Fruit fly (Drosophila melanogaster) whole organism, embryonic: ENCODE data around the gene salm.

Experiments
- Ada2b ChIP-seq: fragments of 200-800 bp; sonication (Bioruptor generic); IDR thresholded peaks from 2 replicates; pipeline ENCODE4 v1.3.6; 2022; ENCODE audit warnings: missing biosample characterization, missing genetic modification characterization
- Bgb ChIP-seq: fragments of 200-800 bp; sonication (Bioruptor generic); IDR thresholded peaks from 2 replicates; pipeline ENCODE4 v1.3.6; 2022; ENCODE audit warnings: missing biosample characterization, missing genetic modification characterization; ENCODE audit not compliant: partially characterized antibody
- BtbVII ChIP-seq: fragments of 200-800 bp; sonication (Bioruptor generic); optimal IDR thresholded peaks from 3 replicates; lab custom pipeline; 2017; ENCODE audit warnings: missing biosample characterization, mild to moderate bottlenecking, missing genetic modification characterization
- CG10147 ChIP-seq: fragments of 200-800 bp; sonication (Bioruptor generic); optimal IDR thresholded peaks from 2 replicates; lab custom pipeline; 2019; ENCODE audit warnings: missing biosample characterization, mild to moderate bottlenecking, missing genetic modification characterization, moderate library complexity
- CG10462 ChIP-seq: fragments of 200-800 bp; sonication (Bioruptor generic); optimal IDR thresholded peaks from 2 replicates; lab custom pipeline; 2016; ENCODE audit warnings: missing biosample characterization, missing genetic modification characterization
- CG10979 ChIP-seq: fragments of 200-800 bp; sonication (Bioruptor generic); optimal IDR thresholded peaks from 2 replicates; lab custom pipeline; 2018; ENCODE audit warnings: missing biosample characterization, mild to moderate bottlenecking, missing genetic modification characterization, moderate library complexity
- CG13775 ChIP-seq: fragments of 200-800 bp; sonication (Bioruptor generic); optimal IDR thresholded peaks from 3 replicates; lab custom pipeline; 2017; ENCODE audit warnings: missing biosample characterization, mild to moderate bottlenecking, missing genetic modification characterization
- CG14965 ChIP-seq: fragments of 200-800 bp; sonication (Bioruptor generic); optimal IDR thresholded peaks from 2 replicates; lab custom pipeline; 2016; ENCODE audit warnings: missing biosample characterization, missing genetic modification characterization, borderline replicate concordance
- CG16813 ChIP-seq: fragments of 200-800 bp; sonication (Bioruptor generic); IDR thresholded peaks from 3 replicates; pipeline ENCODE4 v1.3.6; 2022; ENCODE audit warnings: missing biosample characterization, missing genetic modification characterization; ENCODE audit not compliant: partially characterized antibody
- CG17829 ChIP-seq: fragments of 200-800 bp; optimal IDR thresholded peaks from 2 replicates; lab custom pipeline; 2019; ENCODE audit warnings: missing biosample characterization, mild to moderate bottlenecking, missing genetic modification characterization, moderate library complexity
- CG2120 ChIP-seq: fragments of 200-800 bp; sonication (Bioruptor generic); optimal IDR thresholded peaks from 3 replicates; lab custom pipeline; 2016; ENCODE audit warnings: missing biosample characterization, missing genetic modification characterization
- CG2202 ChIP-seq: fragments of 200-800 bp; sonication (Bioruptor generic); optimal IDR thresholded peaks from 2 replicates; lab custom pipeline; 2018; ENCODE audit warnings: missing biosample characterization, mild to moderate bottlenecking, missing genetic modification characterization
- CG2875 ChIP-seq: fragments of 200-800 bp; sonication (Bioruptor generic); optimal IDR thresholded peaks from 2 replicates; lab custom pipeline; 2017; ENCODE audit warnings: missing biosample characterization, mild to moderate bottlenecking, missing genetic modification characterization, missing genetic modification reagents
- CG2889 ChIP-seq: fragments of 200-800 bp; sonication (Bioruptor generic); IDR thresholded peaks from 3 replicates; pipeline ENCODE4 v1.3.6; 2022; ENCODE audit warnings: missing biosample characterization, missing genetic modification characterization
- CG31365 ChIP-seq: fragments of 200-800 bp; sonication (Bioruptor generic); optimal IDR thresholded peaks from 2 replicates; lab custom pipeline; 2018; ENCODE audit warnings: missing biosample characterization, mild to moderate bottlenecking, missing genetic modification characterization
- CG31388 ChIP-seq: fragments of 200-800 bp; sonication (Bioruptor generic); optimal IDR thresholded peaks from 2 replicates; lab custom pipeline; 2016; ENCODE audit warnings: missing biosample characterization, missing genetic modification characterization
- CG6175 ChIP-seq: fragments of 200-800 bp; sonication (Bioruptor generic); IDR thresholded peaks from 3 replicates; pipeline ENCODE4 v1.3.6; 2022; ENCODE audit warnings: missing biosample characterization, missing genetic modification characterization
- CG6765 ChIP-seq: fragments of 200-800 bp; sonication (Bioruptor generic); optimal IDR thresholded peaks from 3 replicates; lab custom pipeline; 2017; ENCODE audit warnings: missing biosample characterization, mild to moderate bottlenecking, missing genetic modification characterization
- CG6791 ChIP-seq: fragments of 200-800 bp; sonication (Bioruptor generic); IDR thresholded peaks from 3 replicates; pipeline ENCODE4 v1.3.6; 2022; ENCODE audit warnings: missing biosample characterization, missing genetic modification characterization; ENCODE audit not compliant: partially characterized antibody
- CG6854 ChIP-seq: fragments of 200-800 bp; sonication (Bioruptor generic); optimal IDR thresholded peaks from 3 replicates; lab custom pipeline; 2017; ENCODE audit warnings: missing biosample characterization, mild to moderate bottlenecking, missing genetic modification characterization
- CG9215 ChIP-seq: fragments of 200-800 bp; sonication (Bioruptor generic); IDR thresholded peaks from 2 replicates; pipeline ENCODE4 v1.3.6; 2022; ENCODE audit warnings: missing biosample characterization, missing genetic modification characterization
- CG9437 ChIP-seq: fragments of 200-800 bp; sonication (Bioruptor generic); optimal IDR thresholded peaks from 2 replicates; lab custom pipeline; 2018; ENCODE audit warnings: missing biosample characterization, mild to moderate bottlenecking, missing genetic modification characterization
- Dad ChIP-seq: fragments of 200-800 bp; sonication (Bioruptor generic); optimal IDR thresholded peaks from 3 replicates; lab custom pipeline; 2016; ENCODE audit warnings: missing biosample characterization, missing genetic modification characterization
- Dek ChIP-seq: fragments of 200-800 bp; sonication (Bioruptor generic); optimal IDR thresholded peaks from 3 replicates; lab custom pipeline; 2019; ENCODE audit warnings: missing biosample characterization, mild to moderate bottlenecking, missing genetic modification characterization, moderate library complexity
- Dll ChIP-seq: fragments of 200-800 bp; sonication (Bioruptor generic); IDR thresholded peaks from 4 replicates; pipeline ENCODE4 v1.3.6; 2022; ENCODE audit warnings: missing biosample characterization, missing genetic modification characterization; ENCODE audit not compliant: partially characterized antibody
- ERR ChIP-seq: fragments of 200-800 bp; sonication (Bioruptor generic); optimal IDR thresholded peaks from 2 replicates; lab custom pipeline; 2016; ENCODE audit warnings: missing biosample characterization, missing genetic modification characterization
- Lhr ChIP-seq: fragments of 200-800 bp; sonication (Bioruptor generic); optimal IDR thresholded peaks from 3 replicates; lab custom pipeline; 2017; ENCODE audit warnings: mild to moderate bottlenecking, missing biosample characterization, missing genetic modification reagents, missing genetic modification characterization
- Mad ChIP-seq: fragments of 200-800 bp; sonication (Bioruptor generic); optimal IDR thresholded peaks from 2 replicates; lab custom pipeline; 2016; ENCODE audit warnings: missing biosample characterization, missing genetic modification characterization
- Nf-YC ChIP-seq: fragments of 200-800 bp; optimal IDR thresholded peaks from 3 replicates; lab custom pipeline; 2019; ENCODE audit warnings: missing biosample characterization, mild to moderate bottlenecking, missing genetic modification characterization, moderate library complexity
- Pdp1 ChIP-seq, 2 experiments: fragments of 200-800 bp; sonication (Bioruptor generic); optimal IDR thresholded peaks; 3 replicates each; lab custom pipeline; 2016; ENCODE audit warnings: missing biosample characterization in 2 of 2, missing genetic modification characterization in 2 of 2, mild to moderate bottlenecking in 1 of 2, moderate library complexity in 1 of 2
- Sox100B ChIP-seq: fragments of 200-800 bp; sonication (Bioruptor generic); optimal IDR thresholded peaks from 3 replicates; lab custom pipeline; 2018; ENCODE audit warnings: missing biosample characterization, mild to moderate bottlenecking, missing genetic modification characterization
- Sox102F ChIP-seq: fragments of 200-800 bp; sonication (Bioruptor generic); optimal IDR thresholded peaks from 2 replicates; lab custom pipeline; 2018; ENCODE audit warnings: missing biosample characterization, mild to moderate bottlenecking, missing genetic modification characterization, moderate library complexity
- Spps ChIP-seq: fragments of 200-800 bp; sonication (Bioruptor generic); optimal IDR thresholded peaks from 2 replicates; lab custom pipeline; 2018; ENCODE audit warnings: missing biosample characterization, mild to moderate bottlenecking, missing genetic modification characterization
- ap ChIP-seq: fragments of 200-800 bp; sonication (Bioruptor generic); IDR thresholded peaks from 2 replicates; pipeline ENCODE4 v1.3.6; 2022; ENCODE audit warnings: missing biosample characterization, missing genetic modification characterization
- cato ChIP-seq: fragments of 200-800 bp; sonication (Bioruptor generic); optimal IDR thresholded peaks from 2 replicates; lab custom pipeline; 2016; ENCODE audit warnings: missing biosample characterization, missing genetic modification characterization, borderline replicate concordance
- chm ChIP-seq: fragments of 200-800 bp; sonication (Bioruptor generic); IDR thresholded peaks from 2 replicates; pipeline ENCODE4 v1.3.6; 2022; ENCODE audit warnings: missing biosample characterization, missing genetic modification characterization
- ci ChIP-seq: fragments of 200-800 bp; sonication (Bioruptor generic); IDR thresholded peaks from 3 replicates; pipeline ENCODE4 v1.3.6; 2022; ENCODE audit warnings: missing biosample characterization, missing genetic modification characterization
- dan ChIP-seq: fragments of 200-800 bp; sonication (Bioruptor generic); IDR thresholded peaks from 2 replicates; pipeline ENCODE4 v1.3.6; 2022; ENCODE audit warnings: missing biosample characterization, missing genetic modification characterization
- fd96Cb ChIP-seq: fragments of 200-800 bp; sonication (Bioruptor generic); optimal IDR thresholded peaks from 2 replicates; lab custom pipeline; 2018; ENCODE audit warnings: missing biosample characterization, mild to moderate bottlenecking, missing genetic modification characterization, moderate library complexity
- gcm2 ChIP-seq: fragments of 200-800 bp; sonication (Bioruptor generic); optimal IDR thresholded peaks from 2 replicates; lab custom pipeline; 2016; ENCODE audit warnings: missing biosample characterization, missing genetic modification characterization
- grau ChIP-seq: fragments of 200-800 bp; optimal IDR thresholded peaks from 3 replicates; lab custom pipeline; 2019; ENCODE audit warnings: missing biosample characterization, mild to moderate bottlenecking, missing genetic modification characterization, moderate library complexity
- hb ChIP-seq: fragments of 200-800 bp; sonication (Bioruptor generic); IDR thresholded peaks from 3 replicates; pipeline ENCODE4 v1.3.6; 2022; ENCODE audit warnings: missing biosample characterization, missing genetic modification characterization; ENCODE audit not compliant: partially characterized antibody
- mirr ChIP-seq: fragments of 200-800 bp; sonication (Bioruptor generic); optimal IDR thresholded peaks from 3 replicates; lab custom pipeline; 2018; ENCODE audit warnings: missing biosample characterization, mild to moderate bottlenecking, missing genetic modification characterization
- otp ChIP-seq: fragments of 200-800 bp; sonication (Bioruptor generic); IDR thresholded peaks from 3 replicates; pipeline ENCODE4, ENCODE4 v1.3.6; 2022; ENCODE audit warnings: missing biosample characterization, missing genetic modification characterization
- pan ChIP-seq, 4 experiments: fragments of >200 bp in 3 of 4; fragments of 200-800 bp in 1 of 4; sonication (Bioruptor generic) in 1 of 4; optimal IDR thresholded peaks in 3 of 4; IDR thresholded peaks in 1 of 4; 2 replicates each; pipeline versions ENCODE4 v1.3.6 to Lab custom; 2017 to 2022; ENCODE audit warnings: missing biosample characterization in 2 of 4, missing genetic modification characterization in 2 of 4, mixed read lengths in 1 of 4
- ro ChIP-seq: fragments of 200-800 bp; sonication (Bioruptor generic); IDR thresholded peaks from 2 replicates; pipeline ENCODE4 v1.3.6; 2022; ENCODE audit warnings: missing biosample characterization, missing genetic modification characterization
- row ChIP-seq: fragments of 200-800 bp; sonication (Bioruptor generic); IDR thresholded peaks from 3 replicates; pipeline ENCODE4 v1.3.6; 2022; ENCODE audit warnings: missing biosample characterization, missing genetic modification characterization
- ssp ChIP-seq: fragments of 200-800 bp; sonication (Bioruptor generic); IDR thresholded peaks from 2 replicates; pipeline ENCODE4 v1.3.6; 2022; ENCODE audit warnings: missing biosample characterization, missing genetic modification characterization
- stc ChIP-seq: fragments of 200-800 bp; sonication (Bioruptor generic); IDR thresholded peaks from 2 replicates; pipeline ENCODE4 v1.3.6; 2022; ENCODE audit warnings: missing biosample characterization, missing genetic modification characterization
- unpg ChIP-seq: fragments of 200-800 bp; sonication (Bioruptor generic); optimal IDR thresholded peaks from 3 replicates; lab custom pipeline; 2018; ENCODE audit warnings: missing biosample characterization, mild to moderate bottlenecking, missing genetic modification characterization, moderate library complexity

The salm gene

DNA sequence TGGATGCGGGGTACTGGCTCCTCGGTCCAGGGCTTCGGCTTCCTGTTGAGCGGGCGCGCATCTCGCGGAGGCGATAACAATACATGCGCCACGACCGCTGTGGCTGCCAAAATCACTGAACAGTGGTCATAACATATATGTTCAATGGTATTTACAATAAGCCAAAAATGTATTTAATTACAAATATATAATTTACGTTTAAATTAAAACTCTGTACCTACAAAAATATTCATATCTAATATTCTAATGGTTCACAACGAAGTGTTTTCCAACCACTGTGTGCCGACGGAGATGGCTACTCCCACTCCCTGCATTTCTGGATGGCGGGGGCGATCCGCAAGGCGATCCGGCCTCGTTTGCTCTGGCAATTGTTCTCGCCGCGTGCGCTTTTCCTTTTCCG is 60.7 kb downstream of the salm start (continued):
- TF ChIP-seq CG9215 (GFP tag; lab: Robert Waterston, UW), result no peak
- no peak for TF ChIP-seq ap (GFP tag; lab: Robert Waterston, UW)
- TF ChIP-seq CG14965, result no peak
- no peak for TF ChIP-seq CG31365 (tag; lab: Kevin White, UChicago)
- TF ChIP-seq Mad (GFP tag; lab: Kevin White, UChicago), result no peak
- no peak for TF ChIP-seq CG10147
- TF ChIP-seq Ada2b (GFP tag; lab: Robert Waterston, UW), result no peak
- TF ChIP-seq ERR, result no peak
- TF ChIP-seq CG2875 (GFP tag; lab: Kevin White, UChicago), result peak; percentile 4
- TF ChIP-seq grau (tag; lab: Kevin White, UChicago), result no peak
- no peak for TF ChIP-seq CG6791 (GFP tag; lab: Robert Waterston, UW)
- no peak for TF ChIP-seq mirr (GFP tag; lab: Kevin White, UChicago)
- TF ChIP-seq CG2120, result no peak
- no peak for TF ChIP-seq CG10462
- peak; percentile 39; the same call in 2 of the 3 replicates for TF ChIP-seq row
- TF ChIP-seq CG17829 (tag; lab: Kevin White, UChicago), result no peak
- TF ChIP-seq CG6765 (GFP tag; lab: Kevin White, UChicago), result no peak
- TF ChIP-seq ssp, result no peak
- no peak for TF ChIP-seq CG6175 (GFP tag; lab: Robert Waterston, UW)
- TF ChIP-seq Dek (tag; lab: Kevin White, UChicago), result no peak
- no peak for TF ChIP-seq BtbVII (GFP tag; lab: Kevin White, UChicago)
- TF ChIP-seq CG16813 (GFP tag; lab: Robert Waterston, UW), result no peak
- TF ChIP-seq Dll (GFP tag; lab: Robert Waterston, UW), result no peak
- no peak for TF ChIP-seq CG10979 (tag; lab: Kevin White, UChicago)
- TF ChIP-seq Sox100B (GFP tag; lab: Kevin White, UChicago), result no peak
- TF ChIP-seq unpg (GFP tag; lab: Kevin White, UChicago), result no peak
- no peak for TF ChIP-seq dan (GFP tag; lab: Robert Waterston, UW)
- TF ChIP-seq Dad (GFP tag; lab: Kevin White, UChicago), result no peak
- TF ChIP-seq stc (GFP tag; lab: Robert Waterston, UW), result peak; percentile 56; the same call in 1 of the 2 replicates
- TF ChIP-seq Pdp1 (GFP tag; optimal IDR thresholded peaks at IDR 0.05; lab: Kevin White, UChicago), result no peak
- no peak for TF ChIP-seq gcm2
- peak; percentile 61; the same call in 1 of the 3 replicates for TF ChIP-seq ci (GFP tag; lab: Robert Waterston, UW)
- no peak for TF ChIP-seq CG9437 (GFP tag; lab: Kevin White, UChicago)
- TF ChIP-seq CG2889, result no peak
- TF ChIP-seq CG13775 (GFP tag; lab: Kevin White, UChicago), result no peak
- no peak for TF ChIP-seq hb (GFP tag; lab: Robert Waterston, UW)
- TF ChIP-seq Spps (tag; lab: Kevin White, UChicago), result no peak
- TF ChIP-seq Sox102F (GFP tag; lab: Kevin White, UChicago), result peak; percentile 46
- no peak for TF ChIP-seq Bgb (GFP tag; lab: Robert Waterston, UW)
- TF ChIP-seq otp (GFP tag; lab: Robert Waterston, UW), result peak; percentile 45; the same call in 1 of the 3 replicates
- TF ChIP-seq CG6854 (GFP tag; lab: Kevin White, UChicago), result no peak
- TF ChIP-seq pan (optimal IDR thresholded peaks at IDR 0.05; lab: Kevin White, UChicago), result no peak
- peak in 1 of 2 experiments; percentile 35 for TF ChIP-seq pan (GFP tag; optimal IDR thresholded peaks at IDR 0.05 in 1 of 2, IDR thresholded peaks at IDR 0.05 in 1 of 2)
- TF ChIP-seq Lhr (GFP tag; lab: Kevin White, UChicago), result no peak
- no peak for TF ChIP-seq fd96Cb (tag; lab: Kevin White, UChicago)
- TF ChIP-seq CG2202, result no peak
- TF ChIP-seq CG31388, result no peak
- peak; percentile 55; the same call in 1 of the 2 replicates for TF ChIP-seq chm
- TF ChIP-seq cato (GFP tag; lab: Kevin White, UChicago), result no peak
- TF ChIP-seq Nf-YC (tag; lab: Kevin White, UChicago), result no peak
- no peak for TF ChIP-seq ro (GFP tag; lab: Robert Waterston, UW)
